Fruit fly (Drosophila melanogaster) Kc167 (cell line): Measurements from ENCODE around the gene P58IPK.

Experiments used
- Sin3A ChIP-seq: fragments of >200 bp; optimal IDR thresholded peaks from 2 replicates; lab custom pipeline; 2018; ENCODE audit warnings: missing external identifiers
- h ChIP-seq: fragments of >200 bp; optimal IDR thresholded peaks from 3 replicates; lab custom pipeline; 2018; ENCODE audit warnings: missing external identifiers
- psq ChIP-seq: fragments of >200 bp; optimal IDR thresholded peaks from 2 replicates; lab custom pipeline; 2017; ENCODE audit warnings: missing external identifiers

dm6 chr3R:9548769-9549168 lies 38.0 kb upstream of the P58IPK start:
- TF ChIP-seq Sin3A (lab: Kevin White, UChicago) (no peak), psq (lab: Kevin White, UChicago) (no peak), h (lab: Kevin White, UChicago) (no peak)
